Fruit fly (Drosophila melanogaster): ENCODE data around the gene Vha16-3.

- TF ChIP-seq psq (optimal IDR thresholded peaks at IDR 0.05) (no peak), ttk (optimal IDR thresholded peaks at IDR 0.05) (no peak)
Measured at dm6 chr3L:11466985-11467384, 6.1 kb upstream of the Vha16-3 start.

Data from Kc167 (cell line).